Fruit fly (Drosophila melanogaster) whole organism, prepupa: ENCODE results near the gene grk.

ENCODE experiments used
- CG15336 ChIP-seq: fragments of 200-800 bp; sonication (Bioruptor generic); IDR thresholded peaks from 2 replicates; pipeline ENCODE4 v1.3.6; 2022; ENCODE audit warnings: missing biosample characterization, missing genetic modification characterization
- CG1621 ChIP-seq: fragments of 200-800 bp; sonication (Bioruptor generic); optimal IDR thresholded peaks from 3 replicates; lab custom pipeline; 2018; ENCODE audit warnings: missing biosample characterization, mild to moderate bottlenecking, missing genetic modification characterization
- CG16779 ChIP-seq: fragments of 200-800 bp; sonication (Bioruptor generic); optimal IDR thresholded peaks from 3 replicates; lab custom pipeline; 2017; ENCODE audit warnings: missing biosample characterization, mild to moderate bottlenecking, missing genetic modification characterization
- CG31627 ChIP-seq: fragments of 200-800 bp; sonication (Bioruptor generic); optimal IDR thresholded peaks from 3 replicates; lab custom pipeline; 2016; ENCODE audit warnings: missing biosample characterization, missing genetic modification characterization
- CG34406 ChIP-seq: fragments of 200-800 bp; sonication (Bioruptor generic); optimal IDR thresholded peaks from 3 replicates; lab custom pipeline; 2016; ENCODE audit warnings: missing biosample characterization, missing genetic modification characterization
- CG4318 ChIP-seq: fragments of 200-800 bp; sonication (Bioruptor generic); optimal IDR thresholded peaks from 3 replicates; lab custom pipeline; 2017; ENCODE audit warnings: missing biosample characterization, mild to moderate bottlenecking, missing genetic modification characterization
- CG6808 ChIP-seq: fragments of 200-800 bp; sonication (Bioruptor generic); optimal IDR thresholded peaks from 3 replicates; lab custom pipeline; 2017; ENCODE audit warnings: missing biosample characterization, missing genetic modification characterization, mild to moderate bottlenecking, moderate library complexity, missing genetic modification reagents
- CG7368 ChIP-seq: fragments of 200-800 bp; sonication (Bioruptor generic); optimal IDR thresholded peaks from 3 replicates; lab custom pipeline; 2016; ENCODE audit warnings: missing biosample characterization, missing genetic modification characterization
- Eip75B ChIP-seq: fragments of 200-800 bp; sonication (Bioruptor generic); optimal IDR thresholded peaks from 3 replicates; lab custom pipeline; 2016; ENCODE audit warnings: missing biosample characterization, missing genetic modification characterization
- Eip78C ChIP-seq: fragments of 200-800 bp; sonication (Bioruptor generic); peaks from one replicate; lab custom pipeline; 2016; ENCODE audit warnings: missing biosample characterization, missing genetic modification characterization
- Ets96B ChIP-seq: fragments of 200-800 bp; optimal IDR thresholded peaks from 2 replicates; lab custom pipeline; 2019; ENCODE audit warnings: missing biosample characterization, mild to moderate bottlenecking, missing genetic modification characterization, moderate library complexity
- esn ChIP-seq: fragments of 200-800 bp; sonication (Bioruptor generic); optimal IDR thresholded peaks from 2 replicates; lab custom pipeline; 2016; ENCODE audit warnings: missing biosample characterization, mild to moderate bottlenecking, missing genetic modification characterization, moderate library complexity
- fkh ChIP-seq: fragments of 200-800 bp; sonication (Bioruptor generic); optimal IDR thresholded peaks from 3 replicates; lab custom pipeline; 2017; ENCODE audit warnings: missing biosample characterization, mild to moderate bottlenecking, missing genetic modification characterization, moderate library complexity
- spab ChIP-seq: fragments of 200-800 bp; sonication (Bioruptor generic); optimal IDR thresholded peaks from 2 replicates; lab custom pipeline; 2017; ENCODE audit warnings: missing biosample characterization, mild to moderate bottlenecking, missing genetic modification characterization, missing genetic modification reagents

- no peak for TF ChIP-seq esn (GFP tag; lab: Kevin White, UChicago)
- TF ChIP-seq CG4318 (GFP tag; lab: Kevin White, UChicago) = no peak
- no peak for TF ChIP-seq CG34406
- no peak for TF ChIP-seq CG15336
- no peak for TF ChIP-seq Ets96B (tag; lab: Kevin White, UChicago)
- TF ChIP-seq spab (GFP tag; lab: Kevin White, UChicago) = no peak
- TF ChIP-seq CG31627 (GFP tag; lab: Kevin White, UChicago) = no peak
- TF ChIP-seq Eip75B (GFP tag; lab: Kevin White, UChicago) = no peak
- no peak for TF ChIP-seq CG1621 (tag; lab: Kevin White, UChicago)
- no peak for TF ChIP-seq Eip78C (GFP tag; lab: Kevin White, UChicago)
- no peak for TF ChIP-seq fkh (GFP tag; lab: Kevin White, UChicago)
- no peak for TF ChIP-seq CG7368
- TF ChIP-seq CG6808 (GFP tag; lab: Kevin White, UChicago) = no peak
- TF ChIP-seq CG16779 (tag; lab: Kevin White, UChicago) = no peak
Measured at dm6 chr2L:8395996-8396699, 37.2 kb downstream of the grk start, which contains the start of the genes Peritrophin-15a and CG13385.
